Worm (Caenorhabditis elegans) whole organism, dauer: ENCODE results near the gene srr-10.

Experiments used
- unc-62 ChIP-seq: sonication (generic microtip); optimal IDR thresholded peaks from 2 replicates; lab custom pipeline; 2017; ENCODE audit warnings: missing biosample characterization, missing genetic modification reagents, missing genetic modification characterization

srr-10 gene

ce11 chrV:7726927-7727326, 8.5 kb upstream of the srr-10 start:
- TF ChIP-seq unc-62 (GFP tag; lab: Kevin White, UChicago), result no peak

DNA sequence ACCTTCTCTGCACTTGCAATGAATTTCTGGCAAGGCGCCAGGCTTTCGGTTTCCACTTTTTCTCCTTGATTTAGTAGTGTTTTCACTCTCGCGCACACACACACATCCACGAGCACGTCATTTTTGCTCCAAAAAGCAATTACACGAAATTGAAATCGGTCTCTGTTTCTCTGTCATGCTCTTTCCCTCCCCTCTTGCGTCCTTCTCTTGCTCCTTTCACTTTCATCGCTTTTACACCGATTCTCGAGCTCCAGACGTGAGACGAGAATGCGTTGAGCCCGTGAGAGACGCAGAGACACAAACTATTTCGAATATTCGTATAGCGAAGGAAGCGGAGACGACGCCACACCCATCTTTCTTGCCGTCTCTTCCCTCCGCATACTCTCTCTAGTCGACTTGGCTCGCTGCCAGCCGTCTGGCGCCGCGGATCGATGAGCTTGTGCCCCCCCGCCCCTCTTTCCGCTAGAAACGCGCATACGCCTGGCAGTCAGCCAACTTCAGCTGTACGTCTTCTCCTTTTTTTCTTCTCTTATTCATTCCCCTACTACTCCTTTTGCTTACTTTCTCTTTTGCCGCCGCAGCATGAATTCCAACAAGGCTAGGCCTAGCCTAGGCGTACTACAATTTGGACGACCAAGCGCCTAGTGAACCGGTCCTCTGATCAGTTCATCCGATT, 7.3 kb upstream of the srr-10 start:
- no peak for TF ChIP-seq unc-62 (GFP tag; lab: Kevin White, UChicago)

ce11 chrV:7728679-7729027, 6.8 kb upstream of the srr-10 start, which contains the start of gene Y97E10C.1:
TSS of gene Y97E10C.1 (plus strand) at chrV:7728879.
- TF ChIP-seq unc-62 (GFP tag; lab: Kevin White, UChicago), result no peak

DNA sequence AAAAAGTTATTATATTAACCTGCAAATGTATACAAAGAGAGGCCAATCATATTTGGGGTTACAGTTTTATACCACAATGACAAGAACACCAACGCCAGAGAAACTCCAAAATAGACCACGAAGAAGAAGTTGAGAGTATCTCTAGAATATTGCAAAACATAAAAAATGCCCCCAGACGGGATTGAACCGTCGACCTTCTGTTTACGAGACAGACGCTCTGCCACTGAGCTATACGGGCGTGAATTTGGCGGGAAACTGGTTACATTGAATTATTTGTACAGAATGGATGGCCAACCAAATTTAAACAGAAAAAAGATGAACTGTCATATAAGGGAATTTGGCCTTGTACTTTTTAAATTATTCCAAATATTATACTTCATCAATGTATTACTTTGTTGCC, 4.9 kb upstream of the srr-10 start:
- TF ChIP-seq unc-62 (GFP tag; lab: Kevin White, UChicago), result no peak

- TF ChIP-seq unc-62 (GFP tag; lab: Kevin White, UChicago), result no peak
Measured at ce11 chrV:7733240-7733765, 2.1 kb upstream of the srr-10 start.

- no peak for TF ChIP-seq unc-62 (GFP tag; lab: Kevin White, UChicago)
Measured at ce11 chrV:7734909-7735308, 510 bp upstream of the srr-10 start, which contains the start of gene clic-1. TSS of gene clic-1 (minus strand) at chrV:7734911.

ce11 chrV:7737710-7738109, 2.3 kb downstream of the srr-10 start, which contains the start of gene srr-9:
TSS of gene srr-9 (plus strand) at chrV:7738010.
- no peak for TF ChIP-seq unc-62 (GFP tag; lab: Kevin White, UChicago)

- TF ChIP-seq unc-62 (GFP tag; lab: Kevin White, UChicago), result no peak
Measured at ce11 chrV:7739949-7740348, 4.5 kb downstream of the srr-10 start.

- no peak for TF ChIP-seq unc-62 (GFP tag; lab: Kevin White, UChicago)
Measured at ce11 chrV:7741918-7742317, 6.5 kb downstream of the srr-10 start.

DNA sequence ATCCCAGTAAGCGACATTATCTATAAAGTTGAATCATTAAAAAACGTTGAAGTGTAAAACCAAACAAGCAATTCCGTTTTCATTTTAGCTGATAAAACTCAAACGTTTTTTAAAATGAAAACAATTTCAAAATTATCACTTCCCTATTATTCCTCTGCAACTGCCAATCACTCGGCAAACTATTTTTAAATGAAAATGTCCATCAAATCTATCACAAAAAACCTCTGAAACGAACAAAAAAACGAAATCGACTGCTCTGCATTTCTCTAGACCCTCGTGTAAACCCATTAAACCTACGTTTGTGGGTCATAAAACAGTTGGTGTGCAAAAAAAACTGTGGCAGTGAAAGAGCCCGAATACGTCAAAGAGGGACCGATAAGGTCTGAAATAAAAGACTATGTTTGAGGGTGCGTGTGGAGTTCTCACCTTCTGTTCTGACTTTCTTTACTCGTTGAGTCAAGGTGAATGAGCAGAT, 7.1 kb downstream of the srr-10 start, which contains the start of gene fbxl-5:
Gene fbxl-5, plus strand, starts transcription at position 425 of the 475 bp plus-strand sequence.
- no peak for TF ChIP-seq unc-62 (GFP tag; lab: Kevin White, UChicago)

- TF ChIP-seq unc-62 (GFP tag; lab: Kevin White, UChicago), result no peak
Measured at ce11 chrV:7744068-7744467, 8.6 kb downstream of the srr-10 start.

DNA sequence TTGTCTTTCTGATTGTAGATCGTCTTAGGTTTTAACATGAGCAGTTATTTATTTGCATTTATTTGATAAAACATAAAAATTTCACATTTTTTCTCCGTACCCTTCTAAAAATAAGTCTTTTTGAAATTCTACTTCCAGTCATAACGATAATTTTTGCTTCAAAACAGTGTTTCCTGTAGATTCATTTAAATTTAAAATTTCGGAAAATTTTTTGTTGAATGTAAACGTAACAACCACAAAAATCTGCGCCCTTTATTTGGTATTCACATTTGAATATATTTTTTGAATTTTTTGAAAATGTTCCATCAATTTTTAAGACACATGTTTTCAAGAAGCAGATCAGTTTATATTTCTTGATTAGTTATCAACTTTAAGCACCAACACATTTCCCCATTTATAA, 10.0 kb downstream of the srr-10 start:
- no peak for TF ChIP-seq unc-62 (GFP tag; lab: Kevin White, UChicago)

DNA sequence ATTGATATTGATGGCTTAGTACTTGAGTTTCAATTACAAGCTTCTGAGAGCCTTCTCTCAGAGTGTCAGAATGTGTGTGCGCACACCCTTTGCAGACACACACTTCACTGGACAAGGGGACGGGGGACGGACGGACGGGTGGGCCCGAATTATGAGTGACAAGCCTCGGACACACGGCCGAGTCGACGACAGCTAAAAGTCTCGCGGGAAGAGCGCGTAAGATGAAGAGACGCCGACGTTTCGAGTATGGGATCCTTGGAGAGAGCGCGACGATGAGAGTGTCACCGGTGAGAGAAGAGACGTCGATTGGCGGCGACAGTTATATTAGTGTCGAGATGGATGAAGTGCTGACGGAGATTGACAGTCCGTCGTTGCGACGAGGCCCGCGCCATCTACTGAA, 10.5 kb downstream of the srr-10 start:
- no peak for TF ChIP-seq unc-62 (GFP tag; lab: Kevin White, UChicago)

ce11 chrV:7747132-7747531, 11.7 kb downstream of the srr-10 start:
- no peak for TF ChIP-seq unc-62 (GFP tag; lab: Kevin White, UChicago)

DNA sequence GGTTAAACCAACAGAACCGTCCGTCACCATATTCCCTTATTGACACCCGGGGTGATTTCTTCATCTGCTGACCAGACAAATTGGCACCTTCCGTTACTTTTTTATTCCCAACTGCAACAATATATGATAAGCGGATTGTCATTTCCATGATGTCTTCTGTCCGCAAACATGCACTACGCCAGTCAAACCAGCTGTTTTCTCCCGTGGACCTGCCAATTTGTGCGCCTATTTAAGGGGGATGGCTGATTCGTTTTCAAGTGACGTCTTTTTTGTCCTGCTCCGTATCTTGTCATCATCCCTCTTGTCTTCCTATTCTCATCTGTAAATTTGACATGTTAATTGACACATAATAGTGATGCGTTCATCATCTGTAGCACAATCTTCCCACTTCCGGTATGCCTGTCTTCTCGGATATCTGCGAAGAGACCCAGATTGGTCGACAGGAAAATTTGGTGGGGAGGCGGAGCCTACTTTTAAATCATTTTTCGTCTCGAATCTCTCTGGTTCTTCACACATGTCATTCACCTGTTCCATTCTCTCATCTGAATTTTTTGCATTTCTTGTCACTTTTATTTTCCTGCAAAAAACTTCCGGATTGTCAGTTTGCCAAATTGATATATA, 12.7 kb downstream of the srr-10 start:
- no peak for TF ChIP-seq unc-62 (GFP tag; lab: Kevin White, UChicago)

DNA sequence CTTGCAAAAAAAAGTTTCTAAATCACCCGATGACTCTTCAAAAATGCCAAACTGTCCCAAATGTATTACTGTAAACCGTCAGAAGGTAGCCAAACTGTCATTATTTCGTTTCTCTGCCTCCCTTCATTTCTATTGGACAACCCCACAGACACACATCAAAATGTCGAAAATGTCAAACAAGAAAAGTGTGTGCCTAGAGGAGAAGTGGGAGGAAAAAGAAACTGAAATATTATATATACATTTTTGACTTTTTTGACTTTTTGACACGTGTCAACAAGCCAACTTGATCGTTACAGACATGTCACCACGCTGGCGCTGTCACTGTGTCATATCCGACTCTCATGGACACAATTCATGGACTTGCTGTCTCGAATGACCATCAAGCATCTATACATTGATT, 14.3 kb downstream of the srr-10 start:
- TF ChIP-seq unc-62 (GFP tag; lab: Kevin White, UChicago), result no peak

ce11 chrV:7754557-7754956, 19.1 kb downstream of the srr-10 start, which contains the start of gene T05B11.4:
TSS of gene T05B11.4 (minus strand) at chrV:7754657.
- TF ChIP-seq unc-62 (GFP tag; lab: Kevin White, UChicago), result no peak
